Fruit fly (Drosophila melanogaster): Measurements from ENCODE around the gene CG17721.

CG17721 gene

DNA sequence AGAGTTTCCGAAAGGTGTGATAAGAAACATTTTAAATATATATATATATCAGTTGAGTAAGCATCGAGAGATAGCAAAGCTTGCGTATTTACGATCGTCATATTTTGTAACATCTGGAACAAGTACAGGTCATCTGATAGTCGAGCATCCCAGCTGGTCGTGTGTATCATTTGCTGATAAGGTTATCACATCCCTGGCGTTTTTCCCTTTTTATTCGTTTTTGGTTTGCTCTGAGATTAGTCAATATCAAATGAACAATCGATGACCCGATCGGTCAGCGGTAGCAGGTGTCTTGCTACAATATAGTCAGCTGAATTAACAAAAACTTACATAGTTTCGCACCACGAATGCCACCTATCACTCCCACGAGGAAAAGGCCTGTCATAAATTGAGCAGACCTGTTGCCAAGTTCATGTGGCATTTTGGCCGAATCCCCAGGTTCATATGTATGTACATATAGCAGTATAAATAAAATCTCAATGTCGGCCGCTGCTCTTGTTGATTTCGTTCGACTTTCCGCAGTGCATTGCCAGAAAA, 34.0 kb upstream of the CG17721 start (continued):
- TF ChIP-seq Meics (GFP tag; optimal IDR thresholded peaks at IDR 0.05) (peak; percentile 77), BEAF-32 (GFP tag; optimal IDR thresholded peaks at IDR 0.05) (no peak), Adf1 (GFP tag; IDR thresholded peaks at IDR 0.05) (peak; percentile 34; the same call in 1 of the 2 replicates), CG12659 (GFP tag; optimal IDR thresholded peaks at IDR 0.05) (peak; percentile 47), CG33213 (GFP tag; optimal IDR thresholded peaks at IDR 0.05) (no peak), so (GFP tag; IDR thresholded peaks at IDR 0.05) (no peak), pnt (GFP tag; optimal IDR thresholded peaks at IDR 0.05) (no peak), CG11695 (GFP tag; IDR thresholded peaks at IDR 0.05) (peak; percentile 52; the same call in 1 of the 3 replicates), Camta (GFP tag; optimal IDR thresholded peaks at IDR 0.05) (no peak), lbe (GFP tag; optimal IDR thresholded peaks at IDR 0.05) (peak; percentile 81), Hsf (GFP tag; optimal IDR thresholded peaks at IDR 0.05) (no peak), CG17359 (tag; optimal IDR thresholded peaks at IDR 0.05) (peak; percentile 55), Bteb2 (GFP tag; optimal IDR thresholded peaks at IDR 0.05) (no peak), Atf-2 (GFP tag; optimal IDR thresholded peaks at IDR 0.05) (no peak), tup (GFP tag; optimal IDR thresholded peaks at IDR 0.05) (no peak), onecut (GFP tag; IDR thresholded peaks at IDR 0.05) (no peak), CG11696 (GFP tag; IDR thresholded peaks at IDR 0.05) (no peak), her (GFP tag; optimal IDR thresholded peaks at IDR 0.05) (no peak), Dip3 (GFP tag; optimal IDR thresholded peaks at IDR 0.05) (peak; percentile 39), br (optimal IDR thresholded peaks at IDR 0.05) (no peak), CG7987 (GFP tag; optimal IDR thresholded peaks at IDR 0.05) (no peak), disco-r (GFP tag; optimal IDR thresholded peaks at IDR 0.05) (no peak), kah (GFP tag; optimal IDR thresholded peaks at IDR 0.05) (no peak), chm (GFP tag; IDR thresholded peaks at IDR 0.05) (no peak), Ssrp (tag; optimal IDR thresholded peaks at IDR 0.05) (peak; percentile 27), Gug (GFP tag; IDR thresholded peaks at IDR 0.05) (peak; percentile 33; the same call in 1 of the 4 replicates), hb (GFP tag; IDR thresholded peaks at IDR 0.05; ENCODE audit: partially characterized antibody) (no peak), ftz-f1 (GFP tag; optimal IDR thresholded peaks at IDR 0.05) (no peak), exex (tag; optimal IDR thresholded peaks at IDR 0.05) (peak; percentile 65), pho (GFP tag; optimal IDR thresholded peaks at IDR 0.05) (no peak), gro (GFP tag; optimal IDR thresholded peaks at IDR 0.05) (no peak), cas (GFP tag; IDR thresholded peaks at IDR 0.05) (no peak), CG11560 (tag; IDR thresholded peaks at IDR 0.05) (no peak), CG6254 (GFP tag; optimal IDR thresholded peaks at IDR 0.05) (no peak), crol (GFP tag; IDR thresholded peaks at IDR 0.05) (no peak), CG3065 (GFP tag; optimal IDR thresholded peaks at IDR 0.05) (no peak), CG10366 (GFP tag; IDR thresholded peaks at IDR 0.05) (peak; percentile 67), CG3163 (GFP tag; optimal IDR thresholded peaks at IDR 0.05) (no peak), ERR (GFP tag; optimal IDR thresholded peaks at IDR 0.05) (no peak), Side (GFP tag; optimal IDR thresholded peaks at IDR 0.05) (no peak), CG7963 (GFP tag; IDR thresholded peaks at IDR 0.05; ENCODE audit: partially characterized antibody) (no peak), lola (GFP tag; optimal IDR thresholded peaks at IDR 0.05) (no peak), CG4617 (GFP tag; optimal IDR thresholded peaks at IDR 0.05; ENCODE audit: borderline replicate concordance) (no peak), CG6272 (GFP tag; IDR thresholded peaks at IDR 0.05) (no peak), CG2202 (tag; optimal IDR thresholded peaks at IDR 0.05) (no peak), CG11723 (GFP tag; optimal IDR thresholded peaks at IDR 0.05) (no peak), gcm2 (GFP tag; optimal IDR thresholded peaks at IDR 0.05) (no peak), CG15269 (tag; optimal IDR thresholded peaks at IDR 0.05) (peak; percentile 76), Hmr (GFP tag; optimal IDR thresholded peaks at IDR 0.05) (peak; percentile 70), shn (GFP tag; optimal IDR thresholded peaks at IDR 0.05) (no peak), CG9437 (GFP tag; optimal IDR thresholded peaks at IDR 0.05) (peak; percentile 33), Xbp1 (GFP tag; optimal IDR thresholded peaks at IDR 0.05) (peak; percentile 63)
